Fruit fly (Drosophila melanogaster): Measurements from ENCODE around the gene CG13901.

CG13901 gene

dm6 chr3L:805642-806218, 31.9 kb downstream of the CG13901 start (continued):
- TF ChIP-seq HLH4C (GFP tag; IDR thresholded peaks at IDR 0.05; ENCODE audit: partially characterized antibody) (no peak), Hr78 (GFP tag; optimal IDR thresholded peaks at IDR 0.05) (peak in 1 of 2 experiments; percentile 46), Scr (GFP tag; IDR thresholded peaks at IDR 0.05; ENCODE audit: partially characterized antibody) (no peak), CG3281 (GFP tag; optimal IDR thresholded peaks at IDR 0.05) (peak; percentile 51), fd3F (GFP tag; optimal IDR thresholded peaks at IDR 0.05) (no peak), Lim3 (GFP tag; IDR thresholded peaks at IDR 0.05) (0 out of 2 replicates have a peak, but pooled peaks have one; percentile 7), fu2 (GFP tag; optimal IDR thresholded peaks at IDR 0.05) (peak; percentile 11), nerfin-2 (GFP tag; IDR thresholded peaks at IDR 0.05; ENCODE audit: partially characterized antibody) (no peak), Camta (GFP tag; optimal IDR thresholded peaks at IDR 0.05) (peak; percentile 6), mirr (GFP tag; optimal IDR thresholded peaks at IDR 0.05) (no peak), hkb (optimal IDR thresholded peaks at IDR 0.05) (no peak), hkb (GFP tag; IDR thresholded peaks at IDR 0.05) (peak; percentile 71), al (GFP tag; IDR thresholded peaks at IDR 0.05) (no peak), CG12236 (GFP tag; optimal IDR thresholded peaks at IDR 0.05) (peak; percentile 45), HHEX (GFP tag; optimal IDR thresholded peaks at IDR 0.05) (peak; percentile 54), CG1603 (tag; optimal IDR thresholded peaks at IDR 0.05) (peak; percentile 74), H2.0 (GFP tag; IDR thresholded peaks at IDR 0.05) (peak; percentile 35; the same call in 1 of the 2 replicates), chm (GFP tag; IDR thresholded peaks at IDR 0.05) (0 out of 2 replicates have a peak, but pooled peaks have one; percentile 26), CG4730 (GFP tag; IDR thresholded peaks at IDR 0.05) (no peak), seq (GFP tag; IDR thresholded peaks at IDR 0.05) (0 out of 2 replicates have a peak, but pooled peaks have one; percentile 33), gro (GFP tag; optimal IDR thresholded peaks at IDR 0.05) (no peak), CG34376 (GFP tag; optimal IDR thresholded peaks at IDR 0.05) (no peak), ara (GFP tag; IDR thresholded peaks at IDR 0.05) (peak; percentile 83), Tbp (GFP tag; optimal IDR thresholded peaks at IDR 0.05) (no peak), PHDP (tag; optimal IDR thresholded peaks at IDR 0.05) (peak; percentile 39), Abd-B (GFP tag; optimal IDR thresholded peaks at IDR 0.05) (peak; percentile 10), pb (GFP tag; optimal IDR thresholded peaks at IDR 0.05) (peak; percentile 53), CG14710 (tag; optimal IDR thresholded peaks at IDR 0.05) (peak; percentile 66), Atf6 (GFP tag; IDR thresholded peaks at IDR 0.05) (no peak; the same call in 1 of the 2 replicates), org-1 (GFP tag; optimal IDR thresholded peaks at IDR 0.05) (peak; percentile 57), MBD-R2 (GFP tag; IDR thresholded peaks at IDR 0.05) (peak; percentile 14; the same call in 1 of the 2 replicates), Hmx (GFP tag; optimal IDR thresholded peaks at IDR 0.05) (no peak), CG17385 (GFP tag; optimal IDR thresholded peaks at IDR 0.05) (peak; percentile 39)

dm6 chr3L:804557-805260, 32.9 kb downstream of the CG13901 start:
- TF ChIP-seq CG10267 (tag; optimal IDR thresholded peaks at IDR 0.05) (peak; percentile 29), vvl (GFP tag; IDR thresholded peaks at IDR 0.05) (peak; percentile 58; the same call in 1 of the 2 replicates), gce (GFP tag; IDR thresholded peaks at IDR 0.05) (0 out of 3 replicates have a peak, but pooled peaks have one; percentile 11), sens (GFP tag) (peak; percentile 80), Awh (GFP tag; IDR thresholded peaks at IDR 0.05) (no peak; the same call in 1 of the 2 replicates), D19A (tag; optimal IDR thresholded peaks at IDR 0.05) (peak; percentile 47), usp (GFP tag; optimal IDR thresholded peaks at IDR 0.05) (no peak), Xrp1 (GFP tag; IDR thresholded peaks at IDR 0.05) (peak; percentile 77), NfI (GFP tag; optimal IDR thresholded peaks at IDR 0.05) (no peak), D (optimal IDR thresholded peaks at IDR 0.05) (no peak), D (GFP tag; optimal IDR thresholded peaks at IDR 0.05) (peak; percentile 24), C15 (GFP tag; IDR thresholded peaks at IDR 0.05) (no peak), Gug (GFP tag; IDR thresholded peaks at IDR 0.05) (0 out of 4 replicates have a peak, but pooled peaks have one; percentile 3), Lhr (GFP tag; optimal IDR thresholded peaks at IDR 0.05) (no peak), caup (GFP tag; optimal IDR thresholded peaks at IDR 0.05; ENCODE audit: severe bottlenecking) (peak; percentile 3), vfl (GFP tag; optimal IDR thresholded peaks at IDR 0.05) (no peak), seq (GFP tag; IDR thresholded peaks at IDR 0.05) (0 out of 2 replicates have a peak, but pooled peaks have one; percentile 27), CG30403 (GFP tag; optimal IDR thresholded peaks at IDR 0.05) (peak; percentile 35)

Data from whole organism, embryonic.